Worm (Caenorhabditis elegans) whole organism, early embryonic: ENCODE results near the gene W02A2.5.
A peak's percentile ranks its signal among the peaks of the same experiment; 100 is the strongest.

Experiments used
- B0310.2 ChIP-seq: sonication (generic microtip); optimal IDR thresholded peaks from 2 replicates; lab custom pipeline; 2016; ENCODE audit warnings: mild to moderate bottlenecking, missing genetic modification characterization, missing compliant biosample characterization
- F13C5.2 ChIP-seq: sonication (generic microtip); optimal IDR thresholded peaks from 2 replicates; lab custom pipeline; 2017; ENCODE audit warnings: mild to moderate bottlenecking, missing genetic modification characterization, inconsistent platforms, missing compliant biosample characterization
- aly-1 ChIP-seq: sonication (generic microtip); optimal IDR thresholded peaks from 2 replicates; lab custom pipeline; 2016; ENCODE audit warnings: missing genetic modification characterization, missing compliant biosample characterization
- ama-1 ChIP-seq: fragments of 150-350 bp; optimal IDR thresholded peaks from 2 replicates; lab custom pipeline; 2014
- ceh-13 ChIP-seq: fragments of 200-800 bp; sonication (Bioruptor generic); optimal IDR thresholded peaks from 2 replicates; lab custom pipeline; 2018; ENCODE audit warnings: mild to moderate bottlenecking, missing genetic modification characterization, missing compliant biosample characterization
- ceh-36 ChIP-seq: sonication (generic microtip); optimal IDR thresholded peaks from 2 replicates; lab custom pipeline; 2016; ENCODE audit warnings: missing genetic modification characterization, inconsistent platforms, missing compliant biosample characterization
- ets-7 ChIP-seq: sonication (generic microtip); optimal IDR thresholded peaks from 2 replicates; lab custom pipeline; 2016; ENCODE audit warnings: missing genotype, missing genetic modification characterization, missing compliant biosample characterization
- flt-1 ChIP-seq: fragments of 200-800 bp; sonication (Bioruptor generic); IDR thresholded peaks from 2 replicates; pipeline ENCODE4 v1.3.6; 2022; ENCODE audit warnings: missing genetic modification characterization, missing compliant biosample characterization
- hmbx-1 ChIP-seq: sonication (generic microtip); optimal IDR thresholded peaks from 2 replicates; lab custom pipeline; 2016; ENCODE audit warnings: mild to moderate bottlenecking, missing genetic modification characterization, missing compliant biosample characterization
- hmg-4 ChIP-seq: fragments of 200-800 bp; sonication (Bioruptor generic); optimal IDR thresholded peaks from 2 replicates; lab custom pipeline; 2018; ENCODE audit warnings: mild to moderate bottlenecking, missing genetic modification characterization, missing compliant biosample characterization
- hnd-1 ChIP-seq: sonication (generic microtip); optimal IDR thresholded peaks from 2 replicates; lab custom pipeline; 2016; ENCODE audit warnings: missing genetic modification characterization, missing compliant biosample characterization
- pes-1 ChIP-seq: fragments of 200-800 bp; sonication (Bioruptor generic); IDR thresholded peaks from 2 replicates; pipeline ENCODE4 v1.3.6; 2022; ENCODE audit warnings: missing genetic modification reagents, missing genetic modification characterization, missing compliant biosample characterization
- scrt-1 ChIP-seq: fragments of 200-800 bp; sonication (Bioruptor generic); IDR thresholded peaks from 2 replicates; pipeline ENCODE4 v1.3.6; 2022; ENCODE audit warnings: missing genetic modification characterization, missing compliant biosample characterization
- sea-1 ChIP-seq: fragments of 200-800 bp; sonication (Bioruptor generic); conservative IDR thresholded peaks from 2 replicates; pipeline ENCODE4 v1.3.6; 2022; ENCODE audit warnings: missing genetic modification characterization, missing compliant biosample characterization
- tbx-11 ChIP-seq: fragments of 200-800 bp; sonication (Bioruptor generic); IDR thresholded peaks from 2 replicates; pipeline ENCODE4 v1.3.6; 2022; ENCODE audit warnings: missing genetic modification characterization, missing compliant biosample characterization
- tbx-37 ChIP-seq: fragments of 200-800 bp; sonication (Bioruptor generic); conservative IDR thresholded peaks from 2 replicates; pipeline ENCODE4 v1.3.6; 2022; ENCODE audit warnings: missing genetic modification reagents, missing genetic modification characterization, missing compliant biosample characterization
- tra-4 ChIP-seq: sonication (generic microtip); optimal IDR thresholded peaks from 2 replicates; lab custom pipeline; 2017; ENCODE audit warnings: missing genetic modification characterization, missing compliant biosample characterization

The W02A2.5 gene

DNA sequence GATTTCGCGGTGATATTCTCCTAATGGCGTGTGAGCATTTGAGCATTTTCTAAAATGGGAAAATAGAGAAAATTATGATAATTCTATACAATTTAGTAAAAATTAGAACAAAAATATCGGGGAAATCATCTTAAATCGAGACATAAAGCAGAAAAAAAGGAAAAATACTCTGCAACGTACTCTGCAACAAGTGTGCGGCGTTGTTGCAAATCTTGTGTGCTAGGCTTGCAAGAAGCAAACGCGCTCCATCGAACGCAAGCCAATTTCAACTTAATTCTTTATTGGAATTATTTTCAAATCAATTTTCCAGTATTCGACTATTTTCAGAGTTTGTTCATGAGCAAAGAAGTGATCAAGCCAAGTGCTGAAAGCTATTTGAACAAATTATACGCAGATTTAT, 43.4 kb downstream of the W02A2.5 start, which contains the start of the genes Y62E10A.20, Y62E10A.23 and mdt-9:
Gene Y62E10A.20 (minus strand): TSS at position 49 of the 400 bp plus-strand sequence.
Gene Y62E10A.23 (plus strand): TSS at position 282 of the 400 bp plus-strand sequence.
Gene mdt-9 (plus strand): TSS at position 338 of the 400 bp plus-strand sequence.
- TF ChIP-seq scrt-1 (GFP tag; lab: Robert Waterston, UW) (peak; percentile 67; the same call in 1 of the 2 replicates), aly-1 (tag; lab: Kevin White, UChicago) (peak; percentile 53), flt-1 (GFP tag; lab: Robert Waterston, UW) (peak; percentile 61), pes-1 (GFP tag; lab: Robert Waterston, UW) (peak; percentile 69), tra-4 (no peak), tbx-11 (GFP tag; lab: Robert Waterston, UW) (peak; percentile 58; the same call in 1 of the 2 replicates), hmbx-1 (peak; percentile 48), ama-1 (lab: Kevin White, UChicago) (no peak), F13C5.2 (tag; lab: Kevin White, UChicago) (peak; percentile 88), ceh-13 (peak; percentile 60), B0310.2 (tag; lab: Kevin White, UChicago) (no peak), ets-7 (tag; lab: Kevin White, UChicago) (peak; percentile 26), tbx-37 (peak; percentile 58; the same call in 1 of the 2 replicates), sea-1 (GFP tag; lab: Robert Waterston, UW) (peak; percentile 77), hnd-1 (tag; lab: Kevin White, UChicago) (peak; percentile 23), hmg-4 (GFP tag; lab: Kevin White, UChicago) (peak; percentile 19), ceh-36 (tag; lab: Kevin White, UChicago) (peak; percentile 65)

DNA sequence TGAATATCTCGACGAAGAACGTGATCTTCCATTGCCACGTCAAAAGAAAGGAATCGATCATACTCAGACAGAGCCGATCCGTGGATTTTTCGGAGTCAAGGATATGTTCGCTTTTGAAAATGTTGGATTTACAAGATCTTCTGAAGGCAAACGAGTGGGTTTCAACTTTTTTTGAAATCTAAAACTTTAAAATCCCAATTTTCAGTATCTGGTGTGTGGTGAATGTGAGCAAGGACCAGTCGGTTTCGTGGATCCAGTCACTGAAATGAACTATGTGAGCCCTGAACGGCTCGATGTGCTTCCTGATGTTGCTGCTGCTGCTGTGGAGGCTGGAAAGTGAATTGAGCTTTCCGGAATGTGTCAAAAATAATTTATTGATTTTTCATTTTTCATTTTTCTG, 44.2 kb downstream of the W02A2.5 start, which contains the start of gene lsm-3:
Gene lsm-3 (plus strand): TSS at position 301 of the 400 bp plus-strand sequence.
- TF ChIP-seq ama-1 (lab: Kevin White, UChicago) (no peak), ets-7 (tag; lab: Kevin White, UChicago) (no peak), hnd-1 (tag; lab: Kevin White, UChicago) (no peak), flt-1 (GFP tag; lab: Robert Waterston, UW) (no peak), scrt-1 (GFP tag; lab: Robert Waterston, UW) (no peak), F13C5.2 (tag; lab: Kevin White, UChicago) (no peak), sea-1 (GFP tag; lab: Robert Waterston, UW) (no peak), pes-1 (GFP tag; lab: Robert Waterston, UW) (no peak), tra-4 (no peak), tbx-37 (no peak), tbx-11 (GFP tag; lab: Robert Waterston, UW) (no peak), aly-1 (tag; lab: Kevin White, UChicago) (no peak), hmbx-1 (no peak), ceh-13 (no peak), ceh-36 (tag; lab: Kevin White, UChicago) (no peak), hmg-4 (GFP tag; lab: Kevin White, UChicago) (no peak), B0310.2 (tag; lab: Kevin White, UChicago) (no peak)

DNA sequence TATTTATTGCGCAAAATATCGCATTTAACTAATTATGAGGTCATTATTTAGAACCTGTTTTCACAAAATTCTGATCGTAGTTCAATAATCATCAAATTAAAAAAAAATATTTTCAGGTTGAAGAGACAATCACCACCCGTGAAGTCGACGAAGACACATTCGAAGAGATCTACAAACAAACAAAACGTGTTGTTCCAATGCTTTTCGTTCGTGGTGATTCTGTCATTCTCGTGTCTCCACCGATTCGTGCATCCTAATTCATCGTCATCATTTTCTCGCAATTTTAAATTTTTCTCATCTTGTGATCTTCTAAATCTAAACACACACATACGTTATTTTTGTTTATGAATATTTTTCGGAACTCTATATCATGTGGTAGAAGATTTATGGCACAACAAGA, 46.1 kb downstream of the W02A2.5 start:
- TF ChIP-seq ceh-36 (tag; lab: Kevin White, UChicago) (no peak), hmg-4 (GFP tag; lab: Kevin White, UChicago) (no peak), ceh-13 (no peak), ets-7 (tag; lab: Kevin White, UChicago) (no peak), F13C5.2 (tag; lab: Kevin White, UChicago) (no peak), tbx-37 (no peak), sea-1 (GFP tag; lab: Robert Waterston, UW) (no peak), aly-1 (tag; lab: Kevin White, UChicago) (no peak), tra-4 (no peak), hnd-1 (tag; lab: Kevin White, UChicago) (no peak), pes-1 (GFP tag; lab: Robert Waterston, UW) (no peak), ama-1 (lab: Kevin White, UChicago) (no peak)

DNA sequence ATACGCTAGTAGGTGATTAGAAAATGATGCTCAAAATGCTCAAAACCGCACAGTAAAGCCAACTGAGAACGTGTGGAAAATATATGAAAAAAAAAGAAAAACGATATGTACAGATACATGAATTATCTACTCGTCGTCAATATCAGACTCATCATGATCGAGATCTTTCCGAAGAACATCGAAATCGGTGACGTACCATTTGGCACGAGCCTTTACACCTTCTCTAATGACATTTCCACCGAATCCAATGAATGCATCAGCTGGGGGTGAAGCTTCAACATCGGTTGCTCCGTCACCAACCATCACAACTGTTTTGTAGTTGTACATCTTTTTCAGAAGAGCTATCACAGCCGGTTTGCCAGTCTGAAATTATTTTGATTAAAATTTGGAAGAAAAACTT, 46.6 kb downstream of the W02A2.5 start:
- no peak for TF ChIP-seq ama-1 (lab: Kevin White, UChicago)
- no peak for TF ChIP-seq tbx-11 (GFP tag; lab: Robert Waterston, UW)
- TF ChIP-seq aly-1 (tag; lab: Kevin White, UChicago), result no peak
- TF ChIP-seq scrt-1 (GFP tag; lab: Robert Waterston, UW), result no peak
- no peak for TF ChIP-seq B0310.2 (tag; lab: Kevin White, UChicago)
- no peak for TF ChIP-seq sea-1 (GFP tag; lab: Robert Waterston, UW)
- TF ChIP-seq ets-7 (tag; lab: Kevin White, UChicago), result no peak
- no peak for TF ChIP-seq F13C5.2 (tag; lab: Kevin White, UChicago)
- no peak for TF ChIP-seq hmbx-1
- TF ChIP-seq ceh-36 (tag; lab: Kevin White, UChicago), result no peak
- no peak for TF ChIP-seq tbx-37
- no peak for TF ChIP-seq pes-1 (GFP tag; lab: Robert Waterston, UW)
- TF ChIP-seq hmg-4 (GFP tag; lab: Kevin White, UChicago), result no peak
- TF ChIP-seq tra-4, result no peak
- no peak for TF ChIP-seq flt-1 (GFP tag; lab: Robert Waterston, UW)

DNA sequence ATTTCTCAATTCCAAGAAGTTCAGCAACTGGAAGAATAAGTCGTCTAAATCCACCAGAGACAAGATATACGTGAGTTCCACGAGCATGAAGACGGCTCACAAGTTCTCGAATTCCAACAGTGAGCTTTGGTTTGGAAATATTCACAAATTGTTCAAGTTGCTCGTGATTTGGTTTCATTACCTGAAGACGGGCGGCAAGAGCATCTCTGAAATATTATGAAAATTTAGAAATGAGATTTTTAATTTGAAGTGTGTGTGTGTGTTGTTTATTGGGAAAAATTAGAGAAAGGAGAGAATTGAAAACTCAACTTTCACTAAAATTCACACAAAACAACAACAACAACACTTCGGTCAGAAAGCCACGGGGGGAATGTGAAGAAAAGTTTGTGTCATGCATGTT, 48.1 kb downstream of the W02A2.5 start:
- TF ChIP-seq hnd-1 (tag; lab: Kevin White, UChicago), result no peak
- TF ChIP-seq ceh-13, result no peak
- no peak for TF ChIP-seq pes-1 (GFP tag; lab: Robert Waterston, UW)
- TF ChIP-seq F13C5.2 (tag; lab: Kevin White, UChicago), result no peak
- no peak for TF ChIP-seq ceh-36 (tag; lab: Kevin White, UChicago)
- no peak for TF ChIP-seq aly-1 (tag; lab: Kevin White, UChicago)

DNA sequence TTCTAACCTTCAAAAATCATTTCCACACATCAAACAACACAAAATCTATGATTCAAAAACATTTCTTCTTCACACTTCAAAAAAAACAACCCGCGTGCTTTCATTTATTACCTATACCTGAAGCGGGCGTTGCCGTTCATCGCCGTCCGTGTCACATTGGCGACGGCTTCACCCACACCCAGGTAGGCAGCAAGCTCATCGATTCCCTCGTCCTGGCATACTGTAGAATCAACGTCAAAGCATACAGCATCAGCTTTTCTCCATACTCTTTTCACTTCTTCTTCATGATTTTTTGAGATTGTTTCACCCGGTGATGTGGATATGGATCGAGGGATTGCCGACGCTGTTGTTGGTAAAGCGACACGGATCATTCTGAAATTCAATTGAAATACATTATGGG, 49.6 kb downstream of the W02A2.5 start:
- TF ChIP-seq tbx-11 (GFP tag; lab: Robert Waterston, UW), result no peak
- TF ChIP-seq F13C5.2 (tag; lab: Kevin White, UChicago), result no peak
- no peak for TF ChIP-seq tbx-37
- TF ChIP-seq flt-1 (GFP tag; lab: Robert Waterston, UW), result no peak
- TF ChIP-seq ceh-36 (tag; lab: Kevin White, UChicago), result no peak
- no peak for TF ChIP-seq sea-1 (GFP tag; lab: Robert Waterston, UW)
- TF ChIP-seq ceh-13, result no peak
- no peak for TF ChIP-seq ama-1 (lab: Kevin White, UChicago)
- TF ChIP-seq hmg-4 (GFP tag; lab: Kevin White, UChicago), result no peak
- TF ChIP-seq aly-1 (tag; lab: Kevin White, UChicago), result no peak
- TF ChIP-seq hmbx-1, result no peak
